Worm (Caenorhabditis elegans): ENCODE results near the gene ZC21.10.

The ZC21.10 gene

ce11 chrIII:8573869-8574268 lies 44.0 kb downstream of the ZC21.10 start:
- no peak for TF ChIP-seq elt-2 (tag; optimal IDR thresholded peaks at IDR 0.05)
- no peak for TF ChIP-seq tbx-2 (tag; optimal IDR thresholded peaks at IDR 0.05)
- TF ChIP-seq sdc-2 (tag; optimal IDR thresholded peaks at IDR 0.05), result no peak
- TF ChIP-seq ceh-2 (tag; optimal IDR thresholded peaks at IDR 0.05), result no peak
- no peak for TF ChIP-seq ceh-34 (tag; optimal IDR thresholded peaks at IDR 0.05)
- TF ChIP-seq dve-1 (tag; optimal IDR thresholded peaks at IDR 0.05), result no peak
- TF ChIP-seq eyg-1 (tag; optimal IDR thresholded peaks at IDR 0.05), result no peak
- TF ChIP-seq zip-5 (tag; optimal IDR thresholded peaks at IDR 0.05), result no peak
- TF ChIP-seq unc-86 (tag; optimal IDR thresholded peaks at IDR 0.05), result no peak
- TF ChIP-seq lin-11 (tag; optimal IDR thresholded peaks at IDR 0.05), result no peak
- TF ChIP-seq ceh-19 (GFP tag; optimal IDR thresholded peaks at IDR 0.05), result no peak
- TF ChIP-seq che-1 (tag; optimal IDR thresholded peaks at IDR 0.05), result no peak
- no peak for TF ChIP-seq ztf-16 (tag; optimal IDR thresholded peaks at IDR 0.05)
- no peak for TF ChIP-seq ref-2 (tag; optimal IDR thresholded peaks at IDR 0.05)

ce11 chrIII:8574299-8574698 lies 44.4 kb downstream of the ZC21.10 start:
- TF ChIP-seq Y22D7AL.16 (tag; optimal IDR thresholded peaks at IDR 0.05), result no peak
- TF ChIP-seq F13H6.1 (tag; optimal IDR thresholded peaks at IDR 0.05), result no peak
- TF ChIP-seq elt-2 (tag; optimal IDR thresholded peaks at IDR 0.05), result peak; percentile 66

ce11 chrIII:8575359-8576101 lies 45.7 kb downstream of the ZC21.10 start:
- TF ChIP-seq pha-2 (tag; optimal IDR thresholded peaks at IDR 0.05), result no peak
- no peak for TF ChIP-seq Y22D7AL.16 (tag; optimal IDR thresholded peaks at IDR 0.05)
- no peak for TF ChIP-seq odd-2 (tag; optimal IDR thresholded peaks at IDR 0.05)
- no peak for TF ChIP-seq hlh-13 (GFP tag; optimal IDR thresholded peaks at IDR 0.05)
- TF ChIP-seq sox-2 (GFP tag; IDR thresholded peaks at IDR 0.05), result no peak

ce11 chrIII:8577534-8577933 lies 47.7 kb downstream of the ZC21.10 start:
- TF ChIP-seq syd-9 (tag; optimal IDR thresholded peaks at IDR 0.05) (no peak), hlh-15 (tag; optimal IDR thresholded peaks at IDR 0.05) (no peak), ceh-31 (tag; optimal IDR thresholded peaks at IDR 0.05) (no peak), sox-2 (GFP tag; IDR thresholded peaks at IDR 0.05) (no peak), hlh-30 (tag; optimal IDR thresholded peaks at IDR 0.05; ENCODE audit: insufficient read depth) (no peak), ceh-9 (tag; optimal IDR thresholded peaks at IDR 0.05) (no peak), fax-1 (tag; optimal IDR thresholded peaks at IDR 0.05) (no peak)

- TF ChIP-seq syd-9 (tag; optimal IDR thresholded peaks at IDR 0.05) (no peak), tbx-7 (tag; optimal IDR thresholded peaks at IDR 0.05) (no peak), lin-11 (tag; optimal IDR thresholded peaks at IDR 0.05) (no peak), mec-3 (tag; optimal IDR thresholded peaks at IDR 0.05; ENCODE audit: borderline replicate concordance) (no peak), C08G9.2 (tag; optimal IDR thresholded peaks at IDR 0.05) (no peak), pag-3 (tag; optimal IDR thresholded peaks at IDR 0.05; ENCODE audit: borderline replicate concordance) (no peak), unc-55 (GFP tag; optimal IDR thresholded peaks at IDR 0.05) (no peak), ceh-30 (tag; optimal IDR thresholded peaks at IDR 0.05) (no peak), nhr-232 (tag; optimal IDR thresholded peaks at IDR 0.05) (no peak), Y22D7AL.16 (tag; optimal IDR thresholded peaks at IDR 0.05) (no peak)
These were observed 48.5 kb downstream of the ZC21.10 start for ce11 chrIII:8578381-8578780.

ce11 chrIII:8579367-8579766 lies 49.5 kb downstream of the ZC21.10 start:
- TF ChIP-seq F13H6.1 (tag; optimal IDR thresholded peaks at IDR 0.05) (no peak), nhr-232 (tag; optimal IDR thresholded peaks at IDR 0.05) (no peak), npax-4 (tag; optimal IDR thresholded peaks at IDR 0.05) (no peak), fkh-6 (tag; optimal IDR thresholded peaks at IDR 0.05) (no peak), ama-1 (optimal IDR thresholded peaks at IDR 0.05) (no peak), T23F11.4 (GFP tag; optimal IDR thresholded peaks at IDR 0.05) (no peak), ceh-24 (tag; optimal IDR thresholded peaks at IDR 0.05) (no peak), nhr-11 (tag; optimal IDR thresholded peaks at IDR 0.05) (no peak), hlh-30 (tag; optimal IDR thresholded peaks at IDR 0.05; ENCODE audit: insufficient read depth) (no peak), ceh-31 (tag; optimal IDR thresholded peaks at IDR 0.05) (no peak), pax-1 (tag; optimal IDR thresholded peaks at IDR 0.05) (no peak), ceh-45 (GFP tag; IDR thresholded peaks at IDR 0.05) (no peak), unc-3 (GFP tag; conservative IDR thresholded peaks at IDR 0.05) (no peak), unc-3 (tag; optimal IDR thresholded peaks at IDR 0.05) (no peak), madf-2 (tag; optimal IDR thresholded peaks at IDR 0.05) (no peak), hlh-6 (tag; optimal IDR thresholded peaks at IDR 0.05) (no peak)

Data from whole organism, late embryonic.